Fruit fly (Drosophila melanogaster) whole organism, embryonic: Measurements from ENCODE around the gene Cp190.
A peak's percentile ranks its signal among the peaks of the same experiment; 100 is the strongest.

Experiments used
- Atf-2 ChIP-seq: fragments of 200-800 bp; sonication (Bioruptor generic); optimal IDR thresholded peaks from 2 replicates; lab custom pipeline; 2016; ENCODE audit warnings: missing biosample characterization, missing genetic modification characterization
- CG11456 ChIP-seq: fragments of 200-800 bp; sonication (Bioruptor generic); IDR thresholded peaks from 3 replicates; pipeline ENCODE4 v1.3.6; 2022; ENCODE audit warnings: missing biosample characterization, missing genetic modification characterization
- CG11504 ChIP-seq: fragments of 200-800 bp; sonication (Bioruptor generic); optimal IDR thresholded peaks from 3 replicates; lab custom pipeline; 2019; ENCODE audit warnings: missing biosample characterization, mild to moderate bottlenecking, missing genetic modification characterization, moderate library complexity
- CG12071 ChIP-seq: fragments of 200-800 bp; sonication (Bioruptor generic); optimal IDR thresholded peaks from 3 replicates; lab custom pipeline; 2018; ENCODE audit warnings: missing biosample characterization, mild to moderate bottlenecking, missing genetic modification characterization
- CG15073 ChIP-seq: fragments of 200-800 bp; sonication (Bioruptor generic); optimal IDR thresholded peaks from 2 replicates; lab custom pipeline; 2016; ENCODE audit warnings: missing biosample characterization, missing genetic modification characterization
- CG15269 ChIP-seq: fragments of 200-800 bp; sonication (Bioruptor generic); optimal IDR thresholded peaks from 2 replicates; lab custom pipeline; 2018; ENCODE audit warnings: missing biosample characterization, mild to moderate bottlenecking, missing genetic modification characterization, moderate library complexity
- CG1647 ChIP-seq: fragments of 200-800 bp; sonication (Bioruptor generic); optimal IDR thresholded peaks from 3 replicates; lab custom pipeline; 2016; ENCODE audit warnings: missing biosample characterization, missing genetic modification characterization
- CG17186 ChIP-seq: fragments of 200-800 bp; sonication (Bioruptor generic); optimal IDR thresholded peaks from 3 replicates; lab custom pipeline; 2017; ENCODE audit warnings: missing biosample characterization, missing genetic modification reagents, missing genetic modification characterization
- CG17328 ChIP-seq: fragments of 200-800 bp; sonication (Bioruptor generic); IDR thresholded peaks from 2 replicates; pipeline ENCODE4 v1.3.6; 2022; ENCODE audit warnings: missing biosample characterization, missing genetic modification characterization
- CG17829 ChIP-seq: fragments of 200-800 bp; optimal IDR thresholded peaks from 2 replicates; lab custom pipeline; 2019; ENCODE audit warnings: missing biosample characterization, mild to moderate bottlenecking, missing genetic modification characterization, moderate library complexity
- CG18619 ChIP-seq: fragments of 200-800 bp; sonication (Bioruptor generic); optimal IDR thresholded peaks from 3 replicates; lab custom pipeline; 2017; ENCODE audit warnings: missing biosample characterization, mild to moderate bottlenecking, missing genetic modification characterization
- CG34422 ChIP-seq: fragments of 200-800 bp; sonication (Bioruptor generic); IDR thresholded peaks from 3 replicates; pipeline ENCODE4 v1.3.6; 2022; ENCODE audit warnings: missing biosample characterization, missing genetic modification characterization
- CG4617 ChIP-seq: fragments of 200-800 bp; sonication (Bioruptor generic); optimal IDR thresholded peaks from 3 replicates; lab custom pipeline; 2016; ENCODE audit warnings: missing biosample characterization, missing genetic modification characterization, borderline replicate concordance
- CG5953 ChIP-seq: fragments of 200-800 bp; sonication (Bioruptor generic); IDR thresholded peaks from 2 replicates; pipeline ENCODE4 v1.3.6; 2022; ENCODE audit warnings: missing biosample characterization, missing genetic modification characterization
- CG6175 ChIP-seq: fragments of 200-800 bp; sonication (Bioruptor generic); IDR thresholded peaks from 3 replicates; pipeline ENCODE4 v1.3.6; 2022; ENCODE audit warnings: missing biosample characterization, missing genetic modification characterization
- CG9797 ChIP-seq: fragments of 200-800 bp; sonication (Bioruptor generic); optimal IDR thresholded peaks from 3 replicates; lab custom pipeline; 2018; ENCODE audit warnings: missing biosample characterization, mild to moderate bottlenecking, missing genetic modification characterization
- CG9932 ChIP-seq: fragments of 200-800 bp; sonication (Bioruptor generic); IDR thresholded peaks from 2 replicates; pipeline ENCODE4 v1.3.6; 2022; ENCODE audit warnings: missing biosample characterization, missing genetic modification characterization
- Chrac-16 ChIP-seq: fragments of 200-800 bp; sonication (Bioruptor generic); optimal IDR thresholded peaks from 3 replicates; lab custom pipeline; 2016; ENCODE audit warnings: missing biosample characterization, missing genetic modification characterization
- Dll ChIP-seq: fragments of 200-800 bp; sonication (Bioruptor generic); IDR thresholded peaks from 4 replicates; pipeline ENCODE4 v1.3.6; 2022; ENCODE audit warnings: missing biosample characterization, missing genetic modification characterization; ENCODE audit not compliant: partially characterized antibody
- Doc2 ChIP-seq: fragments of 200-800 bp; sonication (Bioruptor generic); IDR thresholded peaks from 2 replicates; pipeline ENCODE4 v1.3.6; 2022; ENCODE audit warnings: missing biosample characterization, missing genetic modification characterization
- Doc3 ChIP-seq: fragments of 200-800 bp; sonication (Bioruptor generic); IDR thresholded peaks from 3 replicates; pipeline ENCODE4 v1.3.6; 2022; ENCODE audit warnings: missing biosample characterization, missing genetic modification characterization; ENCODE audit not compliant: partially characterized antibody
- Kr ChIP-seq: fragments of 200-800 bp; sonication (Bioruptor generic); optimal IDR thresholded peaks from 2 replicates; lab custom pipeline; 2017; ENCODE audit warnings: missing biosample characterization, mild to moderate bottlenecking, missing genetic modification characterization
- MBD-R2 ChIP-seq: fragments of 200-800 bp; sonication (Bioruptor generic); IDR thresholded peaks from 2 replicates; pipeline ENCODE4 v1.3.6; 2022; ENCODE audit warnings: missing biosample characterization, missing genetic modification characterization
- MESR4 ChIP-seq: fragments of 200-800 bp; sonication (Bioruptor generic); optimal IDR thresholded peaks from 2 replicates; lab custom pipeline; 2018; ENCODE audit warnings: missing biosample characterization, mild to moderate bottlenecking, missing genetic modification characterization, moderate library complexity
- Med ChIP-seq: fragments of 200-800 bp; sonication (Bioruptor generic); peaks from one replicate; lab custom pipeline; 2016; ENCODE audit warnings: missing biosample characterization, missing genetic modification characterization, mild to moderate bottlenecking, inconsistent platforms, moderate library complexity
- Nf-YC ChIP-seq: fragments of 200-800 bp; optimal IDR thresholded peaks from 3 replicates; lab custom pipeline; 2019; ENCODE audit warnings: missing biosample characterization, mild to moderate bottlenecking, missing genetic modification characterization, moderate library complexity
- Ravus ChIP-seq: fragments of 200-800 bp; sonication (Bioruptor generic); IDR thresholded peaks from 2 replicates; pipeline ENCODE4 v1.3.6; 2022; ENCODE audit warnings: missing biosample characterization, missing genetic modification characterization
- Sin3A ChIP-seq: fragments of >200 bp; optimal IDR thresholded peaks from 2 replicates; lab custom pipeline; 2018
- Trl ChIP-seq, 3 experiments: fragments of >200 bp in 2 of 3; fragments of 200-800 bp in 1 of 3; sonication (Bioruptor generic) in 1 of 3; optimal IDR thresholded peaks; 2 replicates in 1 of 3; 3 replicates in 2 of 3; lab custom pipeline; 2016 to 2017; ENCODE audit warnings: missing biosample characterization in 1 of 3, missing genetic modification characterization in 1 of 3
- YL-1 ChIP-seq: fragments of 200-800 bp; sonication (Bioruptor generic); optimal IDR thresholded peaks from 3 replicates; lab custom pipeline; 2017; ENCODE audit warnings: missing biosample characterization, mild to moderate bottlenecking, missing genetic modification characterization
- bbx ChIP-seq: fragments of 200-800 bp; sonication (Bioruptor generic); IDR thresholded peaks from 2 replicates; pipeline ENCODE4 v1.3.6; 2022; ENCODE audit warnings: missing biosample characterization, missing genetic modification characterization; ENCODE audit not compliant: partially characterized antibody
- bowl ChIP-seq: fragments of 200-800 bp; sonication (Bioruptor generic); IDR thresholded peaks from 2 replicates; pipeline ENCODE4 v1.3.6; 2022; ENCODE audit warnings: missing biosample characterization, missing genetic modification characterization
- br ChIP-seq: fragments of >200 bp; optimal IDR thresholded peaks from 2 replicates; lab custom pipeline; 2017
- cg ChIP-seq: fragments of 200-800 bp; sonication (Bioruptor generic); optimal IDR thresholded peaks from 3 replicates; lab custom pipeline; 2019; ENCODE audit warnings: missing biosample characterization, mild to moderate bottlenecking, missing genetic modification characterization, moderate library complexity
- dmrt11E ChIP-seq: fragments of 200-800 bp; sonication (Bioruptor generic); optimal IDR thresholded peaks from 3 replicates; lab custom pipeline; 2018; ENCODE audit warnings: missing biosample characterization, mild to moderate bottlenecking, missing genetic modification characterization, moderate library complexity
- emc ChIP-seq: fragments of 200-800 bp; sonication (Bioruptor generic); optimal IDR thresholded peaks from 2 replicates; lab custom pipeline; 2016; ENCODE audit warnings: missing biosample characterization, missing genetic modification characterization
- exex ChIP-seq: fragments of 200-800 bp; sonication (Bioruptor generic); optimal IDR thresholded peaks from 4 replicates; lab custom pipeline; 2018; ENCODE audit warnings: missing biosample characterization, mild to moderate bottlenecking, missing genetic modification characterization, moderate library complexity
- gfzf ChIP-seq: fragments of 200-800 bp; sonication (Bioruptor generic); optimal IDR thresholded peaks from 2 replicates; lab custom pipeline; 2016; ENCODE audit warnings: missing biosample characterization, mild to moderate bottlenecking, missing genetic modification characterization, moderate library complexity
- knrl ChIP-seq: fragments of 200-800 bp; sonication (Bioruptor generic); IDR thresholded peaks from 3 replicates; pipeline ENCODE4 v1.3.6; 2022; ENCODE audit warnings: missing biosample characterization, missing genetic modification characterization; ENCODE audit not compliant: partially characterized antibody
- p53 ChIP-seq: fragments of 200-800 bp; sonication (Bioruptor generic); optimal IDR thresholded peaks from 2 replicates; lab custom pipeline; 2016; ENCODE audit warnings: missing biosample characterization, missing genetic modification characterization
- psq ChIP-seq: fragments of 200-800 bp; sonication (Bioruptor generic); optimal IDR thresholded peaks from 2 replicates; lab custom pipeline; 2017; ENCODE audit warnings: missing biosample characterization, missing genetic modification characterization
- pzg ChIP-seq: fragments of 200-800 bp; sonication (Bioruptor generic); optimal IDR thresholded peaks from 3 replicates; lab custom pipeline; 2018; ENCODE audit warnings: missing biosample characterization, mild to moderate bottlenecking, missing genetic modification characterization, moderate library complexity
- stc ChIP-seq: fragments of 200-800 bp; sonication (Bioruptor generic); IDR thresholded peaks from 2 replicates; pipeline ENCODE4 v1.3.6; 2022; ENCODE audit warnings: missing biosample characterization, missing genetic modification characterization
- tup ChIP-seq: fragments of 200-800 bp; sonication (Bioruptor generic); optimal IDR thresholded peaks from 2 replicates; lab custom pipeline; 2016; ENCODE audit warnings: missing biosample characterization, mild to moderate bottlenecking, missing genetic modification characterization, moderate library complexity
- zf30C ChIP-seq: fragments of 200-800 bp; sonication (Bioruptor generic); optimal IDR thresholded peaks from 3 replicates; lab custom pipeline; 2018; ENCODE audit warnings: missing biosample characterization, mild to moderate bottlenecking, missing genetic modification characterization

The Cp190 gene

DNA sequence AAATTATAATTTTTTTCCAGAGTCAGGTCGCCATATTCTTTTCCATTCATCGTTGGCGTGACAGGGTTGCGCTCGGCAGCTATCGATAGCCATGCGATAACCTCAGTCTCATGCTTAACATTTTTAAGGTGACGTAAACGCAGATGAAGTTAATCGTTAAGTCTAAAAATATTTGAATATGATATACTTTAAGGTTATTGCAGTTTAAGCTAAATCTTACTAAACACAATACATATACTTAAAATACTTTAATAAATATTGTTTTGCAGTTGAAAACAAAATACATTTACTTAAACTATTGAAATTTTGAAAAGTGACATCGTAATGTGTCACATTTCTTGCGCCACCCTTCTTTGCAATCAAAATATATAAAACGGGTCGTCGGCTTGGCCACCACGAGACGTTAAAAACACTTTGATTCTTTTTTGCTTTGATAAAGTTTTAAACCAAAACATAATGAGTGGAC, at the start of gene Cp190, which contains the start of gene CG4338 (continued):
- TF ChIP-seq MESR4 (GFP tag; lab: Kevin White, UChicago) (peak; percentile 61), dmrt11E (tag; lab: Kevin White, UChicago) (peak; percentile 99), Nf-YC (tag; lab: Kevin White, UChicago) (peak; percentile 94), knrl (GFP tag; lab: Robert Waterston, UW) (peak; percentile 81), CG9932 (GFP tag; lab: Robert Waterston, UW) (peak; percentile 98), CG11504 (tag; lab: Kevin White, UChicago) (peak; percentile 97), CG5953 (GFP tag; lab: Robert Waterston, UW) (peak; percentile 89), Doc2 (peak; percentile 81), CG6175 (GFP tag; lab: Robert Waterston, UW) (peak; percentile 90), CG18619 (GFP tag; lab: Kevin White, UChicago) (peak; percentile 98), CG34422 (GFP tag; lab: Robert Waterston, UW) (peak; percentile 96), Ravus (GFP tag; lab: Robert Waterston, UW) (peak; percentile 89), CG1647 (GFP tag; lab: Kevin White, UChicago) (peak; percentile 91), zf30C (peak; percentile 59), bowl (peak; percentile 84), CG15073 (peak; percentile 78), psq (GFP tag; lab: Kevin White, UChicago) (peak; percentile 91), CG15269 (tag; lab: Kevin White, UChicago) (peak; percentile 99), tup (GFP tag; lab: Kevin White, UChicago) (peak; percentile 91), stc (GFP tag; lab: Robert Waterston, UW) (peak; percentile 96), emc (GFP tag; lab: Kevin White, UChicago) (peak; percentile 78), br (no peak), cg (peak; percentile 10), p53 (GFP tag; lab: Kevin White, UChicago) (peak; percentile 55), Trl (optimal IDR thresholded peaks at IDR 0.05; lab: Kevin White, UChicago) (no peak), Trl (GFP tag; optimal IDR thresholded peaks at IDR 0.05; lab: Kevin White, UChicago) (peak; percentile 90), Atf-2 (GFP tag; lab: Kevin White, UChicago) (peak; percentile 91), YL-1 (GFP tag; lab: Kevin White, UChicago) (peak; percentile 97), CG12071 (GFP tag; lab: Kevin White, UChicago) (peak; percentile 93), CG11456 (GFP tag; lab: Robert Waterston, UW) (peak; percentile 95), exex (tag; lab: Kevin White, UChicago) (peak; percentile 92), Doc3 (peak; percentile 61; the same call in 2 of the 3 replicates), Chrac-16 (GFP tag; lab: Kevin White, UChicago) (peak; percentile 98)

DNA sequence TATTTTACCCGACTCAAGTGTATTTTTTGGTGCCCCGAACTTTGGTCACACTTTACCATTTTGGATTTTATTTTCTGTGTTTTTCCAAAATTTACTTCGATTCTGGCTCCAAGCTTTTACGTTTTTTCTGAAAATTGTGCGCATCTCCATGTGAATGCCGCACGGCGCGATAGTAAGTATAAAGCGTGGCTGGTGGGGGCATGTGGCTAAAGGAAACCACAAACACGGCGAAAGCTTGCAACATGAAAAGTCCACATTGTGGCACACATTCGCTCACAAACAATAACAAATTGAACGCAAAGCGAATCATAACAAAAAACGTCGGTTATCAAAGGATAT, 45.7 kb upstream of the Cp190 start, which contains the start of gene ear:
Gene ear (plus strand): TSS at position 10 of the 339 bp plus-strand sequence.
- TF ChIP-seq Sin3A (lab: Kevin White, UChicago) = peak; percentile 0
- peak; percentile 11 for TF ChIP-seq Med (GFP tag; lab: Kevin White, UChicago)
- peak; percentile 55 for TF ChIP-seq CG17186
- TF ChIP-seq CG4617 (GFP tag; lab: Kevin White, UChicago) = peak; percentile 82
- TF ChIP-seq MBD-R2 (GFP tag; lab: Robert Waterston, UW) = peak; percentile 48
- TF ChIP-seq CG17328 = no peak
- TF ChIP-seq gfzf (GFP tag; lab: Kevin White, UChicago) = peak; percentile 81
- TF ChIP-seq CG17829 (tag; lab: Kevin White, UChicago) = no peak
- TF ChIP-seq CG9797 (GFP tag; lab: Kevin White, UChicago) = peak; percentile 40
- 0 out of 4 replicates have a peak, but pooled peaks have one; percentile 25 for TF ChIP-seq Dll (GFP tag; lab: Robert Waterston, UW)
- TF ChIP-seq MESR4 (GFP tag; lab: Kevin White, UChicago) = peak; percentile 87
- TF ChIP-seq bbx = 0 out of 2 replicates have a peak, but pooled peaks have one; percentile 7
- no peak for TF ChIP-seq Kr (GFP tag; lab: Kevin White, UChicago)
- peak; percentile 50 for TF ChIP-seq pzg (GFP tag; lab: Kevin White, UChicago)
